Fruit fly (Drosophila melanogaster) whole organism: ENCODE results near the gene CG4577.

ENCODE experiments used
- CG8478 ChIP-seq: fragments of >200 bp; optimal IDR thresholded peaks from 2 replicates; lab custom pipeline; 2018; ENCODE audit warnings: inconsistent platforms
- Dll ChIP-seq: fragments of >200 bp; optimal IDR thresholded peaks from 2 replicates; lab custom pipeline; 2017
- EcR ChIP-seq, 2 experiments: fragments of >200 bp; optimal IDR thresholded peaks; 2 replicates each; lab custom pipeline; 2017; ENCODE audit warnings: missing biosample characterization in 2 of 2, missing genetic modification characterization in 2 of 2, missing genetic modification reagents in 2 of 2
- pan ChIP-seq: fragments of >200 bp; optimal IDR thresholded peaks from 2 replicates; lab custom pipeline; 2017
- psq ChIP-seq: fragments of >200 bp; optimal IDR thresholded peaks from 2 replicates; lab custom pipeline; 2017
- usp ChIP-seq: fragments of >200 bp; optimal IDR thresholded peaks from 2 replicates; lab custom pipeline; 2017; ENCODE audit warnings: missing biosample characterization, missing genetic modification characterization, mixed read lengths

CG4577 gene

DNA sequence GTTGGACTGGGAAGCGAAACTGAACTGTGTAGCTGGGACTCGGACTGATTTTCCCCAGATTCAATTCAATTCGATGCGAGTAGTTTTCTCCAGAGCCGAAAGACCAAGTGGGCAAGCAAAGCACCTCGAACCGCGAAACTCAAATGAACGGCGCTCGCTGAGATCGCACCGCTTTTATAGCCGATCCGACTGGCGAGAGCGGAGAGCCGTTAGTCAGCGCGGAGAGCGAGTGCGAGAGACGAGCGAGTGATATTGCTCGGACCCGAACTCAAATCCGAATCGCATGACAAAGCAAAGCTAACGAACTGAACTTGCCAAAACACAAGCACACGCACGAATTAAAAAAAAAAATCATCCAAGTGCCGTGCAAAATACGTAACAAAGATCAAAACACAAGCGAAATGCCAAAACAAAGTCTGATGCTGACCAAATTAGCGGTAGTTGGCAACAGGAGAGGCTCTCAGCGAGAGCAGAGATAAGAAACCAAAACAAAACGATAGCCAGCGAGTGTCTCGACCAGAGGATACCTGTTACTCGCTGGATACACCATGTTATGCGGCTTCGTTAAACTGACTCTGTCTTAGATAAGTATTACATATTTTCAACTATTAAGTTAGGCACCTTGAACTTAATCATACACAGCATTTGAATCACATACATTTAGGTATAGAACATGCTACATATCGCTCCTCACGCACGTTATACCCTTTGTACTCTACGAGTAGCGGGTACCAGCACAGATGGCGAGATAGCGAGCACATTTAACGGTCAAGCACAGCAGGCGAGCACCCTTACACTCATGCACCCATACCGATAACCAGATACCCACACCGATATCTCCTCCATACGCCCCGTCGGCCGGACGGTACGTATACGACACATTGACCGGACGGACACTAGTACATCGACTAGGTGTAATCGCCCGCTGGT is 15.3 kb upstream of the CG4577 start:
- TF ChIP-seq psq (lab: Kevin White, UChicago): no peak
- TF ChIP-seq Dll (lab: Kevin White, UChicago): peak; percentile 93
- no peak for TF ChIP-seq CG8478
- peak; percentile 96 for TF ChIP-seq pan (lab: Kevin White, UChicago)
- peak in 1 of 2 experiments; percentile 23 for TF ChIP-seq EcR (GFP tag; optimal IDR thresholded peaks at IDR 0.05; lab: Kevin White, UChicago)
- no peak for TF ChIP-seq usp (GFP tag; lab: Kevin White, UChicago)

DNA sequence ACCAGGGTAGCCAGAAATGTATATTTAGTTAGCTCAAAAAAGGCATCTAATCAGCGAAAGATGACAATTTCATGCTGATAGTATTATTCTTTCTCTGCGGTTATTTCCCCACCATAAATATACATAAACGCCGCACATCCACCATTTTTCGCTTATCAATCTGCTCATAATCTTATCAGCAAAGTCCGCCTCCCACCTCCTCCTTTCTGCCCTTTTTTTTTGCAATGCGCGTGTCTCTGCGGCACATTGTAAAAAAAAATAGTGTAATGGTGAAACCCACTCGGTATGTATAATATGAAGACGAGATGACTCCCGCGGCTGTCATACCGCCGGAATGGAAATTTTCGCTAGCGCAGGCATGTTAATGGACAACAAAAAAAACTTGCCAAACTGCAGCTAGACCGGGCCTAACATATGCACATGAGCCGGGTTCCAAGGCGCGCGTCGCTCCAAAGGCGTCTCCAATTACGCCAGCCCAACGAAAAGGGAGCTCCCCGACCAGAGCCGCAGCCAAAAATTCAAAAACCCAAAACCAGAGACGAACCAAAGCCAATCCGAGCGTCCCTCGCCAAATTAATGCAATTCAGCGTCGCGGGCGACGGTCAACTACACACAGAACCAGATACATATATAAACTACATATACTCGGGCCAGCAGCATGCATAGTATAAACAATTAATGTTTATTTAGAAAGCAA is 14.1 kb upstream of the CG4577 start:
- no peak for TF ChIP-seq CG8478
- TF ChIP-seq Dll (lab: Kevin White, UChicago): no peak
- TF ChIP-seq usp (GFP tag; lab: Kevin White, UChicago): no peak
- TF ChIP-seq EcR (GFP tag; optimal IDR thresholded peaks at IDR 0.05; lab: Kevin White, UChicago): no peak
- no peak for TF ChIP-seq psq (lab: Kevin White, UChicago)
- no peak for TF ChIP-seq pan (lab: Kevin White, UChicago)

- TF ChIP-seq CG8478 (no peak), EcR (GFP tag; optimal IDR thresholded peaks at IDR 0.05; lab: Kevin White, UChicago) (no peak), psq (lab: Kevin White, UChicago) (no peak), Dll (lab: Kevin White, UChicago) (no peak), pan (lab: Kevin White, UChicago) (no peak), usp (GFP tag; lab: Kevin White, UChicago) (no peak)
Measured at dm6 chr2L:1121942-1122710, 12.4 kb upstream of the CG4577 start.

- TF ChIP-seq Dll (lab: Kevin White, UChicago): no peak
- TF ChIP-seq psq (lab: Kevin White, UChicago): no peak
Measured at dm6 chr2L:1122711-1122960, 11.9 kb upstream of the CG4577 start.

- TF ChIP-seq pan (lab: Kevin White, UChicago): no peak
- TF ChIP-seq CG8478: no peak
- TF ChIP-seq usp (GFP tag; lab: Kevin White, UChicago): no peak
- no peak for TF ChIP-seq Dll (lab: Kevin White, UChicago)
- no peak for TF ChIP-seq EcR (GFP tag; optimal IDR thresholded peaks at IDR 0.05; lab: Kevin White, UChicago)
- TF ChIP-seq psq (lab: Kevin White, UChicago): no peak
Measured at dm6 chr2L:1123078-1123818, 11.2 kb upstream of the CG4577 start.

DNA sequence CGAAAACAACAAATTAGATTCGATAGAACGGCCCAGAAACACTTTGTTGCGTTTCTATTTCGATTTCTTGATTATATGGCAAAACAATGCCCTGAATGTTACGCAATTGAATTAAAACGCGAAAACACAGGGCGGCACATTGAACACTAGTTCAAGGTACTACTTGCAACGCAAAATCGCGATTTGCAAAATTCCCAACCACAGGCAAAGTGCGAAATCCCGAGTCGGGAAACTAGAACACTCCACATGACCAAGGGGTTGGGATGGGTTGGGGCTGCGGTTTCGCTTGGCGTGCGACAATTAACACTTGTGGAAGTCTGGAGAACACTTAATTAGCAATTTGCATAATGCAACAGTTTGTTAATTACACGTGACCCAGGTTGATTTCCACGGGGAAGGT is 10.2 kb upstream of the CG4577 start:
- TF ChIP-seq psq (lab: Kevin White, UChicago) (no peak), pan (lab: Kevin White, UChicago) (no peak), EcR (GFP tag; optimal IDR thresholded peaks at IDR 0.05; lab: Kevin White, UChicago) (no peak), Dll (lab: Kevin White, UChicago) (no peak), CG8478 (no peak), usp (GFP tag; lab: Kevin White, UChicago) (no peak)

DNA sequence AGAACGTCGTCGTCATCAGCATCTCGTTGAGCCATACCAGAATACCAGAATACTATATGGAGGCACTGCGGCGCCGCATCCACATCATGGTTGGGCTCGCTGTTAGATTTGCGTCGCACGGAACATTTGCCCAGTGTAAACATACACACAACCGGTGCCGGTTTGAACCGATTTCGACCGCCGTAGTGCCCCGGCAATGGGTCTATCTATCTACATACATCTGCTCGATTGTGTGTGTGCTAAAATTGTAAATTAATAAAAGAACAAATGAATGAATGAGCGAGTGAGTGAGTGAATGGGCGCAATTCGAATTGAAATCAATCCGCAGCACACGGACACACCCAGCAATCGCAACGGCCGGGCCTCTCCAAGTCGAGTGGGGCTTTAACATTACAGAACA is 9.1 kb upstream of the CG4577 start:
- TF ChIP-seq usp (GFP tag; lab: Kevin White, UChicago) (no peak), EcR (GFP tag; optimal IDR thresholded peaks at IDR 0.05; lab: Kevin White, UChicago) (no peak), pan (lab: Kevin White, UChicago) (no peak), Dll (lab: Kevin White, UChicago) (no peak), CG8478 (no peak), psq (lab: Kevin White, UChicago) (no peak)

- TF ChIP-seq CG8478 (no peak), Dll (lab: Kevin White, UChicago) (no peak), psq (lab: Kevin White, UChicago) (no peak), usp (GFP tag; lab: Kevin White, UChicago) (no peak), EcR (GFP tag; optimal IDR thresholded peaks at IDR 0.05; lab: Kevin White, UChicago) (no peak), pan (lab: Kevin White, UChicago) (no peak)
Measured at dm6 chr2L:1126527-1126926, 8.0 kb upstream of the CG4577 start.

- no peak for TF ChIP-seq usp (GFP tag; lab: Kevin White, UChicago)
- TF ChIP-seq psq (lab: Kevin White, UChicago): no peak
- no peak for TF ChIP-seq pan (lab: Kevin White, UChicago)
Measured at dm6 chr2L:1127434-1128089, 6.9 kb upstream of the CG4577 start.

dm6 chr2L:1128344-1128931 is 6.1 kb upstream of the CG4577 start:
- TF ChIP-seq psq (lab: Kevin White, UChicago): no peak
- no peak for TF ChIP-seq EcR (GFP tag; optimal IDR thresholded peaks at IDR 0.05; lab: Kevin White, UChicago)
- no peak for TF ChIP-seq Dll (lab: Kevin White, UChicago)
- TF ChIP-seq CG8478: no peak
- TF ChIP-seq pan (lab: Kevin White, UChicago): no peak
- TF ChIP-seq usp (GFP tag; lab: Kevin White, UChicago): no peak
